Worm (Caenorhabditis elegans) whole organism, L1 larva: ENCODE data around the gene C18E9.9.
A peak's percentile ranks its signal among the peaks of the same experiment; 100 is the strongest.

Experiments used
- C04F5.9 ChIP-seq: sonication (generic microtip); optimal IDR thresholded peaks from 2 replicates; lab custom pipeline; 2016; ENCODE audit warnings: missing genetic modification characterization, missing compliant biosample characterization
- C16A3.4 ChIP-seq: fragments of 150-350 bp; optimal IDR thresholded peaks from 2 replicates; lab custom pipeline; 2014; ENCODE audit warnings: missing biosample characterization, missing genetic modification characterization
- C34B4.2 ChIP-seq: sonication (generic microtip); optimal IDR thresholded peaks from 2 replicates; lab custom pipeline; 2017; ENCODE audit warnings: mild to moderate bottlenecking, missing genetic modification characterization, missing compliant biosample characterization
- aha-1 ChIP-seq: fragments of 150-350 bp; optimal IDR thresholded peaks from 2 replicates; lab custom pipeline; 2014; ENCODE audit warnings: missing biosample characterization, missing genetic modification characterization
- ama-1 ChIP-seq: fragments of 150-350 bp; optimal IDR thresholded peaks from 2 replicates; lab custom pipeline; 2014
- ceh-63 ChIP-seq: fragments of 200-800 bp; sonication (Bioruptor generic); optimal IDR thresholded peaks from 2 replicates; lab custom pipeline; 2018; ENCODE audit warnings: mild to moderate bottlenecking, missing genetic modification characterization, missing compliant biosample characterization
- ceh-8 ChIP-seq: fragments of 200-800 bp; sonication (Bioruptor generic); optimal IDR thresholded peaks from 2 replicates; lab custom pipeline; 2018; ENCODE audit warnings: mild to moderate bottlenecking, missing genetic modification characterization, moderate library complexity, missing compliant biosample characterization
- ceh-90 ChIP-seq: sonication (generic microtip); optimal IDR thresholded peaks from 2 replicates; lab custom pipeline; 2016; ENCODE audit warnings: missing genetic modification characterization, missing compliant biosample characterization
- dpl-1 ChIP-seq, 3 experiments: fragments of 150-350 bp in 2 of 3; sonication (generic microtip) in 1 of 3; optimal IDR thresholded peaks; 2 replicates each; lab custom pipeline; 2014 to 2017; ENCODE audit warnings: missing biosample characterization in 3 of 3, missing genetic modification characterization in 3 of 3, missing genetic modification reagents in 3 of 3
- dsc-1 ChIP-seq: sonication (generic microtip); optimal IDR thresholded peaks from 2 replicates; lab custom pipeline; 2016; ENCODE audit warnings: mild to moderate bottlenecking, missing genetic modification characterization, missing compliant biosample characterization
- egl-27 ChIP-seq, 2 experiments: fragments of 150-350 bp in 1 of 2; sonication (generic microtip); optimal IDR thresholded peaks; 3 replicates each; lab custom pipeline; 2017 to 2018; ENCODE audit warnings: missing biosample characterization in 2 of 2, missing genetic modification characterization in 2 of 2, missing genetic modification reagents in 2 of 2
- elt-2 ChIP-seq: sonication (generic microtip); optimal IDR thresholded peaks from 2 replicates; lab custom pipeline; 2016; ENCODE audit warnings: missing genetic modification characterization, mild to moderate bottlenecking, inconsistent platforms, missing compliant biosample characterization, missing genetic modification reagents
- elt-3 ChIP-seq, 6 experiments: fragments of 150-350 bp in 1 of 6; sonication (generic microtip); optimal IDR thresholded peaks; 2 replicates each; lab custom pipeline; 2017 to 2018; ENCODE audit warnings: missing biosample characterization in 6 of 6, missing genetic modification characterization in 6 of 6, inconsistent platforms in 1 of 6
- ets-5 ChIP-seq: fragments of 200-800 bp; sonication (Bioruptor generic); IDR thresholded peaks from 2 replicates; pipeline ENCODE4 v1.3.6; 2022; ENCODE audit warnings: missing genetic modification characterization, missing compliant biosample characterization
- fkh-4 ChIP-seq: sonication (generic microtip); optimal IDR thresholded peaks from 2 replicates; lab custom pipeline; 2016; ENCODE audit warnings: missing compliant biosample characterization, missing genetic modification characterization, borderline replicate concordance
- grh-1 ChIP-seq: fragments of 200-800 bp; sonication (Bioruptor generic); IDR thresholded peaks from 2 replicates; pipeline ENCODE4 v1.3.6; 2022; ENCODE audit warnings: missing genetic modification reagents, missing genetic modification characterization, missing compliant biosample characterization
- hlh-4 ChIP-seq: sonication (generic microtip); optimal IDR thresholded peaks from 2 replicates; lab custom pipeline; 2016; ENCODE audit warnings: mild to moderate bottlenecking, missing genetic modification characterization, missing compliant biosample characterization
- lin-35 ChIP-seq, 2 experiments: fragments of 150-350 bp; optimal IDR thresholded peaks; 2 replicates each; lab custom pipeline; 2014; ENCODE audit warnings: missing biosample characterization in 2 of 2, missing genetic modification characterization in 2 of 2, missing genetic modification reagents in 2 of 2
- lir-3 ChIP-seq: sonication (generic microtip); optimal IDR thresholded peaks from 2 replicates; lab custom pipeline; 2016; ENCODE audit warnings: mild to moderate bottlenecking, missing genetic modification characterization, moderate library complexity, missing compliant biosample characterization; ENCODE audit not compliant: poor library complexity
- lsy-2 ChIP-seq, 2 experiments: fragments of 150-350 bp; optimal IDR thresholded peaks; 2 replicates each; lab custom pipeline; 2014; ENCODE audit warnings: missing biosample characterization in 2 of 2, missing genetic modification characterization in 2 of 2
- mdl-1 ChIP-seq, 2 experiments: fragments of 150-350 bp; optimal IDR thresholded peaks; 2 replicates each; lab custom pipeline; 2014 to 2017; ENCODE audit warnings: missing biosample characterization in 2 of 2, missing genetic modification characterization in 2 of 2, inconsistent platforms in 1 of 2
- mef-2 ChIP-seq: fragments of 150-350 bp; optimal IDR thresholded peaks from 2 replicates; lab custom pipeline; 2014; ENCODE audit warnings: missing biosample characterization, missing genetic modification characterization
- mep-1 ChIP-seq: fragments of 150-350 bp; optimal IDR thresholded peaks from 2 replicates; lab custom pipeline; 2014; ENCODE audit warnings: missing biosample characterization, missing genetic modification characterization
- nhr-11 ChIP-seq: fragments of 150-350 bp; optimal IDR thresholded peaks from 2 replicates; lab custom pipeline; 2014; ENCODE audit warnings: missing biosample characterization, missing genetic modification characterization
- nhr-20 ChIP-seq: sonication (generic microtip); optimal IDR thresholded peaks from 2 replicates; lab custom pipeline; 2016; ENCODE audit warnings: mild to moderate bottlenecking, missing genetic modification characterization, missing compliant biosample characterization
- nhr-28 ChIP-seq: fragments of 150-350 bp; optimal IDR thresholded peaks from 2 replicates; lab custom pipeline; 2014; ENCODE audit warnings: missing biosample characterization, missing genetic modification characterization
- nhr-47 ChIP-seq: sonication (generic microtip); optimal IDR thresholded peaks from 2 replicates; lab custom pipeline; 2016; ENCODE audit warnings: mild to moderate bottlenecking, missing genetic modification characterization, moderate library complexity, missing compliant biosample characterization
- nhr-71 ChIP-seq: sonication (generic microtip); optimal IDR thresholded peaks from 2 replicates; lab custom pipeline; 2016; ENCODE audit warnings: mild to moderate bottlenecking, missing genetic modification characterization, moderate library complexity, missing compliant biosample characterization
- nhr-85 ChIP-seq: sonication (generic microtip); peaks from one replicate; lab custom pipeline; 2016; ENCODE audit warnings: missing genetic modification characterization, inconsistent platforms, missing compliant biosample characterization
- nhr-90 ChIP-seq: sonication (generic microtip); optimal IDR thresholded peaks from 2 replicates; lab custom pipeline; 2016; ENCODE audit warnings: mild to moderate bottlenecking, missing genetic modification characterization, missing compliant biosample characterization; ENCODE audit not compliant: poor library complexity
- pag-3 ChIP-seq: sonication (generic microtip); optimal IDR thresholded peaks from 2 replicates; lab custom pipeline; 2017; ENCODE audit warnings: missing genetic modification characterization, mild to moderate bottlenecking, missing compliant biosample characterization, antibody characterized with exemption, borderline replicate concordance; ENCODE audit not compliant: insufficient read depth
- pax-3 ChIP-seq: fragments of 200-800 bp; sonication (Bioruptor generic); optimal IDR thresholded peaks from 2 replicates; lab custom pipeline; 2018; ENCODE audit warnings: mild to moderate bottlenecking, missing genetic modification characterization, moderate library complexity, missing compliant biosample characterization
- rnt-1 ChIP-seq: sonication (generic microtip); optimal IDR thresholded peaks from 2 replicates; lab custom pipeline; 2016; ENCODE audit warnings: mild to moderate bottlenecking, missing genetic modification characterization, moderate library complexity, missing compliant biosample characterization
- skn-1 ChIP-seq: fragments of 150-350 bp; optimal IDR thresholded peaks from 2 replicates; lab custom pipeline; 2014; ENCODE audit warnings: missing biosample characterization, missing genetic modification characterization
- snpc-4 ChIP-seq: fragments of 150-350 bp; optimal IDR thresholded peaks from 2 replicates; lab custom pipeline; 2014; ENCODE audit warnings: missing biosample characterization, missing genetic modification characterization
- snu-23 ChIP-seq: sonication (generic microtip); optimal IDR thresholded peaks from 2 replicates; lab custom pipeline; 2016; ENCODE audit warnings: missing genetic modification characterization, missing compliant biosample characterization
- sox-4 ChIP-seq: sonication (generic microtip); optimal IDR thresholded peaks from 2 replicates; lab custom pipeline; 2016; ENCODE audit warnings: missing genetic modification characterization, missing compliant biosample characterization
- sup-37 ChIP-seq: fragments of 200-800 bp; sonication (Bioruptor generic); optimal IDR thresholded peaks from 2 replicates; lab custom pipeline; 2018; ENCODE audit warnings: mild to moderate bottlenecking, missing genetic modification characterization, missing compliant biosample characterization
- swsn-7 ChIP-seq: sonication (generic microtip); optimal IDR thresholded peaks from 2 replicates; lab custom pipeline; 2016; ENCODE audit warnings: missing genetic modification characterization, missing compliant biosample characterization
- tbx-2 ChIP-seq: sonication (generic microtip); optimal IDR thresholded peaks from 2 replicates; lab custom pipeline; 2016; ENCODE audit warnings: missing genetic modification characterization, missing compliant biosample characterization
- unc-30 ChIP-seq: sonication (generic microtip); optimal IDR thresholded peaks from 2 replicates; lab custom pipeline; 2017; ENCODE audit warnings: missing biosample characterization, missing genetic modification characterization
- unc-62 ChIP-seq: fragments of 150-350 bp; optimal IDR thresholded peaks from 2 replicates; lab custom pipeline; 2014; ENCODE audit warnings: missing biosample characterization, missing genetic modification reagents, missing genetic modification characterization
- unc-98 ChIP-seq: fragments of 200-800 bp; sonication (Bioruptor generic); IDR thresholded peaks from 2 replicates; pipeline ENCODE4 v1.3.6; 2022; ENCODE audit warnings: missing genetic modification characterization, missing compliant biosample characterization
- xbp-1 ChIP-seq: sonication (generic microtip); optimal IDR thresholded peaks from 2 replicates; lab custom pipeline; 2016; ENCODE audit warnings: missing genetic modification characterization, missing compliant biosample characterization
- zag-1 ChIP-seq: fragments of 150-350 bp; optimal IDR thresholded peaks from 2 replicates; lab custom pipeline; 2014; ENCODE audit warnings: missing biosample characterization, missing genetic modification characterization
- zip-4 ChIP-seq: fragments of 200-800 bp; sonication (Bioruptor generic); optimal IDR thresholded peaks from 2 replicates; lab custom pipeline; 2018; ENCODE audit warnings: mild to moderate bottlenecking, missing genetic modification characterization, moderate library complexity, missing compliant biosample characterization
- ztf-11 ChIP-seq, 2 experiments: sonication (generic microtip); optimal IDR thresholded peaks; 2 replicates each; lab custom pipeline; 2016 to 2017; ENCODE audit warnings: missing genetic modification characterization in 2 of 2, missing biosample characterization in 1 of 2, missing compliant biosample characterization in 1 of 2
- ztf-4 ChIP-seq: fragments of 150-350 bp; optimal IDR thresholded peaks from 2 replicates; lab custom pipeline; 2014; ENCODE audit warnings: missing biosample characterization, missing genetic modification characterization

The C18E9.9 gene

DNA sequence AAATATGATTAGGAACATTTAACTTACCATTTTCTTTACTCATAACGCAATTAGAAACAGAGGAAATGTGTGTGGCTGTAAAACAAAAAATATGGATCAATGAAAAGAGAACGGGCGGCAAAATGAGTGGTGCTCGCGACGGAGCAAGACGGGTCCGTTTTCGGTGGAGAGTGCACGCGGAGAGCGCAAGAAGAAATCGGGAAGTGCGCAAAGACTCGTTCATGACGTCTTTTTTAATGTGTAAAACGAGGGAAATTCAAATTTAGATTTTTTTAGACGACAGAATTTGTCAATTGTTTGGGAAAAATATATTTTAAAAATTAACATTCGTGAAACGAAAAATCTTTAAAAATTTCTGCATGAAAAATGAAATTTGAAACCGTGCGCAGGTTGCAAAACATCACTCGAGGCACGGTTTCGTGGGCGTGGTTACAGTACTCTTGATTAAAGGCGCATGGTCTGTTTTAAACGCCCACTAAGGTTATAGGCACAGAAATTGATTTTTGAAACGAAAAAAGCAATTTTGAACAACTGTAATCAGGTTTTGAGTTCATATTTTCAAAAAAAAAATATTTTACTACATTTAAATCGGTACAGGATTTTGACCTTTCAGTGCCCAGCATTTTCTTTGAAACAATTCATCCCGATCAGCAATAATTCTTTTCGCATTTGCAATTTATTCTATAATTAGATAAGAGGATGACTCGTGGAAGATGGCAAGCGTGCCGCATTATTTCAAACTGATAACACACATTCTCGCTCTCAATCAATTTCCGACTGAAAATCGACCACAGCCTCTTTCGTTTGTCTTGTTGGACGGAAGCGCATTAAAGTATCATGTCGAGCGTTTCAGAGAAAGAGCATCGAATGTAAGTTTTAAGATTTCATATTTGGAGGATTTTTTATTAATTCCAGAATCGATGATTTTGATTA, 19.8 kb downstream of the C18E9.9 start, which contains the start of the genes szy-20 and C18E9.5 (continued):
- peak; percentile 36 for TF ChIP-seq lir-3
- no peak for TF ChIP-seq mef-2
- TF ChIP-seq ceh-90 (tag; lab: Kevin White, UChicago) = peak; percentile 38
- no peak for TF ChIP-seq aha-1
- peak in 2 of 6 experiments; percentile 2 to 46 for TF ChIP-seq elt-3 (tag; optimal IDR thresholded peaks at IDR 0.05; lab: Kevin White, UChicago)
- TF ChIP-seq C34B4.2 = no peak
- TF ChIP-seq unc-98 (GFP tag; lab: Robert Waterston, UW) = no peak
- peak; percentile 63 for TF ChIP-seq grh-1 (GFP tag; lab: Robert Waterston, UW)
- peak; percentile 54 for TF ChIP-seq zip-4 (GFP tag; lab: Kevin White, UChicago)
- TF ChIP-seq nhr-85 (tag; lab: Kevin White, UChicago) = peak; percentile 88
- TF ChIP-seq skn-1 (tag; lab: Kevin White, UChicago) = peak; percentile 47
- TF ChIP-seq rnt-1 (tag; lab: Kevin White, UChicago) = peak; percentile 91
- TF ChIP-seq unc-62 (GFP tag; lab: Kevin White, UChicago) = no peak
- TF ChIP-seq pag-3 = no peak
- peak; percentile 58 for TF ChIP-seq elt-2
- TF ChIP-seq dpl-1 (GFP tag; optimal IDR thresholded peaks at IDR 0.05; lab: Kevin White, UChicago) = peak; percentile 97 to 98 (median 98)
- TF ChIP-seq ets-5 (GFP tag; lab: Robert Waterston, UW) = no peak
- peak; percentile 73 for TF ChIP-seq C16A3.4
- no peak for TF ChIP-seq ama-1 (lab: Kevin White, UChicago)
- TF ChIP-seq pax-3 (tag; lab: Kevin White, UChicago) = peak; percentile 66
- peak; percentile 93 for TF ChIP-seq nhr-47 (tag; lab: Kevin White, UChicago)
- TF ChIP-seq egl-27 (tag; optimal IDR thresholded peaks at IDR 0.05; lab: Kevin White, UChicago) = no peak
- peak; percentile 89 for TF ChIP-seq tbx-2
- TF ChIP-seq nhr-11 (tag; lab: Kevin White, UChicago) = peak; percentile 61
- no peak for TF ChIP-seq nhr-28
- peak; percentile 78 for TF ChIP-seq snpc-4 (tag; lab: Kevin White, UChicago)
- TF ChIP-seq zag-1 (tag; lab: Kevin White, UChicago) = peak; percentile 21
- TF ChIP-seq ceh-8 (GFP tag; lab: Kevin White, UChicago) = peak; percentile 72
- TF ChIP-seq xbp-1 (tag; lab: Kevin White, UChicago) = peak; percentile 84
- peak; percentile 90 for TF ChIP-seq swsn-7 (tag; lab: Kevin White, UChicago)
- peak in 1 of 2 experiments; percentile 65 for TF ChIP-seq mdl-1 (tag; optimal IDR thresholded peaks at IDR 0.05; lab: Kevin White, UChicago)
- TF ChIP-seq unc-30 = no peak
- no peak for TF ChIP-seq ceh-63
- peak; percentile 62 for TF ChIP-seq sup-37

DNA sequence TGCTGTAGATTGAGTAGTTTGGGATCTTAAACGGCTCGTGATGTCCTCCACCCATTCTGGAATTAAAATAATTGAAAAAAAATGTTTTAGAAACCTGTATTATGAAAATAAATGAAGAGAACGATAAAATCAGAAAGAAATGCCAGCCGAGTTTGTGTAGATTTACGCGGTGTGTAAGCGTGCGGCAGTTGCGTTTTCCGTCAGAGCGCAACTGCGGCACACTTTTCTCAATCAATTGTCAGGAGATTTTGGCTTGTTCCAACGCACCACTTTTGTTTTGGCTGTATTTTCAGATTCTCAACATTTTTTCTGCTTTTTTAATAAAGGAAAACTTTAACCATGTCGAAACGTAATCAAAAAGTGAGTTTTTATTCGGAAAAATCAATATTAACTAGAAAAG, 24.5 kb downstream of the C18E9.9 start, which contains the start of the genes ndub-3 and C18E9.2:
Gene ndub-3, minus strand, starts transcription at position 56 of the 400 bp plus-strand sequence.
Gene C18E9.2, plus strand, starts transcription at position 172 of the 400 bp plus-strand sequence.
- TF ChIP-seq xbp-1 (tag; lab: Kevin White, UChicago) (no peak), aha-1 (no peak), skn-1 (tag; lab: Kevin White, UChicago) (no peak), lin-35 (GFP tag; optimal IDR thresholded peaks at IDR 0.05; lab: Kevin White, UChicago) (peak; percentile 59 to 79), dpl-1 (GFP tag; optimal IDR thresholded peaks at IDR 0.05; lab: Kevin White, UChicago) (peak; percentile 38 to 66 (median 56)), swsn-7 (tag; lab: Kevin White, UChicago) (no peak), ceh-90 (tag; lab: Kevin White, UChicago) (no peak), fkh-4 (tag; lab: Kevin White, UChicago) (no peak), snu-23 (peak; percentile 32), lsy-2 (tag; optimal IDR thresholded peaks at IDR 0.05; lab: Kevin White, UChicago) (peak; percentile 13 to 75), nhr-90 (tag; lab: Kevin White, UChicago) (no peak), zip-4 (GFP tag; lab: Kevin White, UChicago) (no peak), egl-27 (tag; optimal IDR thresholded peaks at IDR 0.05; lab: Kevin White, UChicago) (no peak), ztf-11 (tag; optimal IDR thresholded peaks at IDR 0.05; lab: Kevin White, UChicago) (no peak), mep-1 (tag; lab: Kevin White, UChicago) (no peak), elt-3 (tag; optimal IDR thresholded peaks at IDR 0.05; lab: Kevin White, UChicago) (no peak), nhr-71 (tag; lab: Kevin White, UChicago) (peak; percentile 33), rnt-1 (tag; lab: Kevin White, UChicago) (peak; percentile 26), ceh-63 (no peak), hlh-4 (no peak), sox-4 (no peak), C04F5.9 (no peak), dsc-1 (tag; lab: Kevin White, UChicago) (no peak), nhr-20 (tag; lab: Kevin White, UChicago) (no peak), C16A3.4 (peak; percentile 55), sup-37 (no peak), ztf-4 (no peak)
